Worm (Caenorhabditis elegans) whole organism, young adult: Measurements from ENCODE around the gene H20J04.9.
A peak's percentile ranks its signal among the peaks of the same experiment; 100 is the strongest.

Source experiments
- B0019.2 ChIP-seq: fragments of 200-800 bp; sonication (Bioruptor generic); conservative IDR thresholded peaks from 2 replicates; pipeline ENCODE4 v1.3.6; 2022; ENCODE audit warnings: missing genetic modification reagents, missing genetic modification characterization, missing compliant biosample characterization
- B0261.1 ChIP-seq: sonication (generic microtip); optimal IDR thresholded peaks from 2 replicates; lab custom pipeline; 2016; ENCODE audit warnings: mild to moderate bottlenecking, missing genetic modification characterization, moderate library complexity, missing compliant biosample characterization
- B0336.3 ChIP-seq: fragments of 200-800 bp; sonication (Bioruptor generic); IDR thresholded peaks from 2 replicates; pipeline ENCODE4 v1.3.6; 2022; ENCODE audit warnings: missing genetic modification characterization, missing compliant biosample characterization
- F52B5.7 ChIP-seq: sonication (generic microtip); optimal IDR thresholded peaks from 2 replicates; lab custom pipeline; 2016; ENCODE audit warnings: mild to moderate bottlenecking, missing genetic modification characterization, missing compliant biosample characterization
- F57A8.1 ChIP-seq: fragments of 200-800 bp; sonication (Bioruptor generic); optimal IDR thresholded peaks from 2 replicates; lab custom pipeline; 2018; ENCODE audit warnings: mild to moderate bottlenecking, missing genetic modification characterization, moderate library complexity, missing compliant biosample characterization
- F57C9.4 ChIP-seq: sonication (generic microtip); optimal IDR thresholded peaks from 2 replicates; lab custom pipeline; 2017; ENCODE audit warnings: mild to moderate bottlenecking, missing genetic modification characterization, missing compliant biosample characterization
- T07F8.4 ChIP-seq: sonication (generic microtip); optimal IDR thresholded peaks from 2 replicates; lab custom pipeline; 2016; ENCODE audit warnings: mild to moderate bottlenecking, missing genetic modification characterization, moderate library complexity, missing compliant biosample characterization
- Y56A3A.18 ChIP-seq: fragments of 200-800 bp; sonication (Bioruptor generic); IDR thresholded peaks from 2 replicates; pipeline ENCODE4 v1.3.6; 2022; ENCODE audit warnings: missing genetic modification reagents, missing genetic modification characterization, missing compliant biosample characterization
- Y95B8A.8 ChIP-seq: fragments of 200-800 bp; sonication (Bioruptor generic); IDR thresholded peaks from 2 replicates; pipeline ENCODE4 v1.3.6; 2022; ENCODE audit warnings: missing genetic modification reagents, missing genetic modification characterization, missing compliant biosample characterization
- ama-1 ChIP-seq, 3 experiments: fragments of 150-350 bp in 1 of 3; sonication (generic microtip) in 2 of 3; optimal IDR thresholded peaks; 2 replicates each; lab custom pipeline; 2014 to 2018; ENCODE audit warnings: missing biosample characterization in 2 of 3, missing genetic modification characterization in 2 of 3, missing genetic modification reagents in 2 of 3
- aptf-2 ChIP-seq: fragments of 200-800 bp; sonication (Bioruptor generic); conservative IDR thresholded peaks from 2 replicates; pipeline ENCODE4 v1.3.6; 2022; ENCODE audit warnings: missing genetic modification reagents, missing genetic modification characterization, missing compliant biosample characterization
- attf-6 ChIP-seq: fragments of 200-800 bp; sonication (Bioruptor generic); IDR thresholded peaks from 2 replicates; pipeline ENCODE4 v1.3.6; 2022; ENCODE audit warnings: missing genetic modification reagents, missing genetic modification characterization, missing compliant biosample characterization
- bed-1 ChIP-seq: fragments of 200-800 bp; sonication (Bioruptor generic); IDR thresholded peaks from 2 replicates; pipeline ENCODE4 v1.3.6; 2022; ENCODE audit warnings: missing genetic modification reagents, missing genetic modification characterization, missing compliant biosample characterization
- ccch-3 ChIP-seq: fragments of 200-800 bp; sonication (Bioruptor generic); optimal IDR thresholded peaks from 2 replicates; lab custom pipeline; 2018; ENCODE audit warnings: mild to moderate bottlenecking, missing genetic modification characterization, missing compliant biosample characterization
- ceh-40 ChIP-seq: fragments of 200-800 bp; sonication (Bioruptor generic); IDR thresholded peaks from 2 replicates; pipeline ENCODE4 v1.3.6; 2022; ENCODE audit warnings: missing genetic modification characterization, missing compliant biosample characterization
- chd-7 ChIP-seq: sonication (generic microtip); optimal IDR thresholded peaks from 2 replicates; lab custom pipeline; 2016; ENCODE audit warnings: mild to moderate bottlenecking, missing genetic modification characterization, moderate library complexity, missing compliant biosample characterization
- dox-1 ChIP-seq: fragments of 200-800 bp; sonication (Bioruptor generic); IDR thresholded peaks from 2 replicates; pipeline ENCODE4 v1.3.6; 2022; ENCODE audit warnings: missing genetic modification reagents, missing genetic modification characterization, missing compliant biosample characterization
- dpl-1 ChIP-seq: fragments of 150-350 bp; optimal IDR thresholded peaks from 2 replicates; lab custom pipeline; 2014; ENCODE audit warnings: missing biosample characterization, missing genetic modification reagents, missing genetic modification characterization
- egl-44 ChIP-seq: fragments of 200-800 bp; sonication (Bioruptor generic); IDR thresholded peaks from 2 replicates; pipeline ENCODE4 v1.3.6; 2022; ENCODE audit warnings: missing genetic modification reagents, missing genetic modification characterization, missing compliant biosample characterization
- egrh-3 ChIP-seq: fragments of 200-800 bp; sonication (Bioruptor generic); IDR thresholded peaks from 2 replicates; pipeline ENCODE4 v1.3.6; 2022; ENCODE audit warnings: missing genetic modification reagents, missing genetic modification characterization, missing compliant biosample characterization
- fkh-3 ChIP-seq: sonication (generic microtip); optimal IDR thresholded peaks from 2 replicates; lab custom pipeline; 2016; ENCODE audit warnings: mild to moderate bottlenecking, missing genetic modification characterization, missing compliant biosample characterization
- hlh-26 ChIP-seq: fragments of 200-800 bp; sonication (Bioruptor generic); conservative IDR thresholded peaks from 2 replicates; pipeline ENCODE4 v1.3.6; 2022; ENCODE audit warnings: missing genetic modification reagents, missing genetic modification characterization, missing compliant biosample characterization
- lag-1 ChIP-seq: fragments of 200-800 bp; sonication (Bioruptor generic); IDR thresholded peaks from 2 replicates; pipeline ENCODE4 v1.3.6; 2022; ENCODE audit warnings: missing genetic modification reagents, missing genetic modification characterization, missing compliant biosample characterization
- lin-26 ChIP-seq: fragments of 200-800 bp; sonication (Bioruptor generic); IDR thresholded peaks from 2 replicates; pipeline ENCODE4 v1.3.6; 2022; ENCODE audit warnings: missing genetic modification reagents, missing genetic modification characterization, missing compliant biosample characterization
- lin-35 ChIP-seq, 3 experiments: fragments of 150-350 bp in 2 of 3; sonication (generic microtip) in 1 of 3; optimal IDR thresholded peaks; 2 replicates each; lab custom pipeline; 2014 to 2018; ENCODE audit warnings: missing biosample characterization in 3 of 3, missing genetic modification characterization in 3 of 3, missing genetic modification reagents in 3 of 3
- lir-1 ChIP-seq: fragments of 200-800 bp; sonication (Bioruptor generic); conservative IDR thresholded peaks from 2 replicates; pipeline ENCODE4 v1.3.6; 2022; ENCODE audit warnings: missing genetic modification reagents, missing genetic modification characterization, missing compliant biosample characterization
- lsl-1 ChIP-seq: fragments of 200-800 bp; sonication (Bioruptor generic); optimal IDR thresholded peaks from 2 replicates; lab custom pipeline; 2018; ENCODE audit warnings: mild to moderate bottlenecking, missing genetic modification characterization, moderate library complexity, missing compliant biosample characterization
- madf-10 ChIP-seq: sonication (generic microtip); optimal IDR thresholded peaks from 2 replicates; lab custom pipeline; 2016; ENCODE audit warnings: mild to moderate bottlenecking, missing genetic modification characterization, missing compliant biosample characterization
- madf-8 ChIP-seq: fragments of 200-800 bp; sonication (Bioruptor generic); conservative IDR thresholded peaks from 2 replicates; pipeline ENCODE4 v1.3.6; 2022; ENCODE audit warnings: missing genetic modification reagents, missing genetic modification characterization, missing compliant biosample characterization
- mcd-1 ChIP-seq: fragments of 200-800 bp; sonication (Bioruptor generic); IDR thresholded peaks from 2 replicates; pipeline ENCODE4 v1.3.6; 2022; ENCODE audit warnings: missing genetic modification reagents, missing genetic modification characterization, missing compliant biosample characterization
- nhr-120 ChIP-seq: fragments of 200-800 bp; sonication (Bioruptor generic); IDR thresholded peaks from 2 replicates; pipeline ENCODE4 v1.3.6; 2022; ENCODE audit warnings: missing genetic modification characterization, missing compliant biosample characterization
- nhr-27 ChIP-seq: fragments of 200-800 bp; sonication (Bioruptor generic); optimal IDR thresholded peaks from 2 replicates; lab custom pipeline; 2018; ENCODE audit warnings: mild to moderate bottlenecking, missing genetic modification characterization, moderate library complexity, missing compliant biosample characterization
- nhr-90 ChIP-seq: sonication (generic microtip); optimal IDR thresholded peaks from 2 replicates; lab custom pipeline; 2016; ENCODE audit warnings: missing genotype, mild to moderate bottlenecking, missing genetic modification characterization, missing compliant biosample characterization
- snpc-1.3 ChIP-seq: sonication (generic microtip); optimal IDR thresholded peaks from 2 replicates; lab custom pipeline; 2017; ENCODE audit warnings: missing genetic modification characterization, mild to moderate bottlenecking, missing compliant biosample characterization, antibody characterized with exemption, moderate library complexity, missing genotype, missing genetic modification reagents; ENCODE audit not compliant: insufficient read depth
- somi-1 ChIP-seq: fragments of 200-800 bp; sonication (Bioruptor generic); optimal IDR thresholded peaks from 2 replicates; lab custom pipeline; 2018; ENCODE audit warnings: mild to moderate bottlenecking, missing genetic modification characterization, missing compliant biosample characterization
- sptf-2 ChIP-seq: fragments of 200-800 bp; sonication (Bioruptor generic); optimal IDR thresholded peaks from 2 replicates; lab custom pipeline; 2018; ENCODE audit warnings: mild to moderate bottlenecking, missing genetic modification characterization, missing compliant biosample characterization
- unc-62 ChIP-seq: fragments of 150-350 bp; optimal IDR thresholded peaks from 2 replicates; lab custom pipeline; 2014; ENCODE audit warnings: missing biosample characterization, missing genetic modification reagents, missing genetic modification characterization
- xnd-1 ChIP-seq: sonication (generic microtip); optimal IDR thresholded peaks from 2 replicates; lab custom pipeline; 2016; ENCODE audit warnings: missing genotype, missing genetic modification reagents, missing genetic modification characterization, missing compliant biosample characterization

H20J04.9 gene

ce11 chrII:4350888-4351287, at the start of gene H20J04.9:
H20J04.9 (plus strand) TSS chrII:4351188.
- TF ChIP-seq mcd-1 (GFP tag; lab: Robert Waterston, UW) (no peak), Y56A3A.18 (no peak), fkh-3 (tag; lab: Kevin White, UChicago) (no peak), egrh-3 (GFP tag; lab: Robert Waterston, UW) (no peak), sptf-2 (GFP tag; lab: Kevin White, UChicago) (no peak), egl-44 (GFP tag; lab: Robert Waterston, UW) (no peak), unc-62 (GFP tag; lab: Kevin White, UChicago) (no peak), dox-1 (GFP tag; lab: Robert Waterston, UW) (no peak), xnd-1 (tag; lab: Kevin White, UChicago) (no peak), Y95B8A.8 (no peak), lir-1 (GFP tag; lab: Robert Waterston, UW) (no peak), madf-10 (tag; lab: Kevin White, UChicago) (no peak), hlh-26 (GFP tag; lab: Robert Waterston, UW) (no peak), dpl-1 (no peak)

ce11 chrII:4301307-4301706, 49.7 kb upstream of the H20J04.9 start, which contains the start of gene gtf-2F1:
gtf-2F1 (plus strand) TSS chrII:4301607.
- TF ChIP-seq chd-7 (no peak), lsl-1 (no peak), F52B5.7 (no peak), ama-1 (optimal IDR thresholded peaks at IDR 0.05; lab: Kevin White, UChicago) (no peak), ama-1 (GFP tag; optimal IDR thresholded peaks at IDR 0.05; lab: Kevin White, UChicago) (no peak), ceh-40 (GFP tag; lab: Robert Waterston, UW) (no peak), snpc-1.3 (tag; lab: Kevin White, UChicago) (no peak), lir-1 (GFP tag; lab: Robert Waterston, UW) (no peak), T07F8.4 (tag; lab: Kevin White, UChicago) (no peak), madf-8 (GFP tag; lab: Robert Waterston, UW) (no peak), ccch-3 (GFP tag; lab: Kevin White, UChicago) (no peak), aptf-2 (no peak), somi-1 (GFP tag; lab: Kevin White, UChicago) (no peak), lin-35 (GFP tag; optimal IDR thresholded peaks at IDR 0.05; lab: Kevin White, UChicago) (no peak), dpl-1 (no peak)

- TF ChIP-seq B0336.3 (no peak), F57A8.1 (GFP tag; lab: Kevin White, UChicago) (no peak), F57C9.4 (tag; lab: Kevin White, UChicago) (no peak)
Observed at ce11 chrII:4306921-4307630, 43.9 kb upstream of the H20J04.9 start, which contains the start of gene Y52E8A.3. Y52E8A.3 (minus strand) TSS chrII:4306971.

ce11 chrII:4309112-4309511, 41.9 kb upstream of the H20J04.9 start:
- TF ChIP-seq nhr-120 (peak; percentile 73; the same call in 1 of the 2 replicates), unc-62 (GFP tag; lab: Kevin White, UChicago) (peak; percentile 89), bed-1 (0 out of 2 replicates have a peak, but pooled peaks have one; percentile 63)

ce11 chrII:4312115-4312514, 38.9 kb upstream of the H20J04.9 start, which contains the start of gene plep-1:
plep-1 (minus strand) TSS chrII:4312215.
- TF ChIP-seq B0019.2 (GFP tag; lab: Robert Waterston, UW): no peak
- TF ChIP-seq madf-10 (tag; lab: Kevin White, UChicago): no peak
- no peak for TF ChIP-seq nhr-27 (tag; lab: Kevin White, UChicago)
- no peak for TF ChIP-seq T07F8.4 (tag; lab: Kevin White, UChicago)
- TF ChIP-seq nhr-90 (tag; lab: Kevin White, UChicago): no peak
- no peak for TF ChIP-seq lag-1 (GFP tag; lab: Robert Waterston, UW)
- no peak for TF ChIP-seq B0261.1 (tag; lab: Kevin White, UChicago)
- no peak for TF ChIP-seq egl-44 (GFP tag; lab: Robert Waterston, UW)
- no peak for TF ChIP-seq attf-6 (GFP tag; lab: Robert Waterston, UW)
- no peak for TF ChIP-seq lin-26 (GFP tag; lab: Robert Waterston, UW)
